Fruit fly (Drosophila melanogaster): ENCODE measurements around the gene CG32024.
A peak's percentile ranks its signal among the peaks of the same experiment; 100 is the strongest.

The CG32024 gene

dm6 chr3L:8842359-8842758, 35.0 kb downstream of the CG32024 start:
- TF ChIP-seq chinmo (GFP tag; IDR thresholded peaks at IDR 0.05; ENCODE audit: partially characterized antibody) (peak; percentile 38; the same call in 1 of the 4 replicates), NC2α (GFP tag; optimal IDR thresholded peaks at IDR 0.05) (no peak), Med (GFP tag) (peak; percentile 71), onecut (GFP tag; IDR thresholded peaks at IDR 0.05) (peak; percentile 69)

dm6 chr3L:8849817-8850216, 42.4 kb downstream of the CG32024 start:
- TF ChIP-seq hb (GFP tag; IDR thresholded peaks at IDR 0.05; ENCODE audit: partially characterized antibody) = 0 out of 3 replicates have a peak, but pooled peaks have one; percentile 42
- no peak for TF ChIP-seq Blimp-1 (GFP tag; optimal IDR thresholded peaks at IDR 0.05)
- TF ChIP-seq Hey (tag; optimal IDR thresholded peaks at IDR 0.05) = no peak
- TF ChIP-seq ind (GFP tag; optimal IDR thresholded peaks at IDR 0.05) = no peak
- TF ChIP-seq fd64A (GFP tag; optimal IDR thresholded peaks at IDR 0.05) = peak; percentile 37
- no peak for TF ChIP-seq Taf1 (GFP tag; IDR thresholded peaks at IDR 0.05)
- TF ChIP-seq Hr78 (GFP tag; optimal IDR thresholded peaks at IDR 0.05) = peak in 1 of 2 experiments; percentile 96
- no peak for TF ChIP-seq CG13296 (GFP tag; optimal IDR thresholded peaks at IDR 0.05)
- no peak for TF ChIP-seq CG3995 (GFP tag; optimal IDR thresholded peaks at IDR 0.05)
- no peak for TF ChIP-seq CG17328 (GFP tag; IDR thresholded peaks at IDR 0.05)
- TF ChIP-seq Dll (GFP tag; IDR thresholded peaks at IDR 0.05; ENCODE audit: partially characterized antibody) = no peak
- peak; percentile 5 for TF ChIP-seq twi (tag; optimal IDR thresholded peaks at IDR 0.05)

- TF ChIP-seq pum (GFP tag; optimal IDR thresholded peaks at IDR 0.05) = no peak
- TF ChIP-seq CG11504 (tag; optimal IDR thresholded peaks at IDR 0.05) = peak; percentile 92
- TF ChIP-seq gsb (GFP tag; IDR thresholded peaks at IDR 0.05) = no peak
- 0 out of 3 replicates have a peak, but pooled peaks have one; percentile 4 for TF ChIP-seq zfh1 (GFP tag; IDR thresholded peaks at IDR 0.05)
- 0 out of 2 replicates have a peak, but pooled peaks have one; percentile 6 for TF ChIP-seq Rfx (GFP tag; IDR thresholded peaks at IDR 0.05)
- peak; percentile 36; the same call in 2 of the 3 replicates for TF ChIP-seq row (GFP tag; IDR thresholded peaks at IDR 0.05)
- TF ChIP-seq CG17186 (GFP tag; optimal IDR thresholded peaks at IDR 0.05) = no peak
- peak; percentile 40 for TF ChIP-seq grn (GFP tag; optimal IDR thresholded peaks at IDR 0.05)
- TF ChIP-seq Pdp1 (GFP tag; optimal IDR thresholded peaks at IDR 0.05) = peak in 1 of 2 experiments; percentile 25
- peak; percentile 88 for TF ChIP-seq Sry-β (GFP tag; optimal IDR thresholded peaks at IDR 0.05)
- peak; percentile 16 for TF ChIP-seq sens (GFP tag)
- peak; percentile 30; the same call in 1 of the 3 replicates for TF ChIP-seq CG6791 (GFP tag; IDR thresholded peaks at IDR 0.05; ENCODE audit: partially characterized antibody)
Observed at dm6 chr3L:8850784-8851704, 43.6 kb downstream of the CG32024 start.

dm6 chr3L:8851950-8852349, 44.5 kb downstream of the CG32024 start:
- TF ChIP-seq ash1 (GFP tag; optimal IDR thresholded peaks at IDR 0.05) = no peak
- TF ChIP-seq D (optimal IDR thresholded peaks at IDR 0.05) = no peak
- no peak for TF ChIP-seq D (GFP tag; optimal IDR thresholded peaks at IDR 0.05)
- no peak for TF ChIP-seq slp2 (GFP tag; optimal IDR thresholded peaks at IDR 0.05)
- TF ChIP-seq amos (GFP tag; IDR thresholded peaks at IDR 0.05; ENCODE audit: partially characterized antibody) = no peak
- TF ChIP-seq Elba2 (GFP tag; optimal IDR thresholded peaks at IDR 0.05) = no peak
- peak; percentile 44 for TF ChIP-seq sens (GFP tag)
- TF ChIP-seq CG10543 (GFP tag; optimal IDR thresholded peaks at IDR 0.05) = no peak
- no peak for TF ChIP-seq CG4820 (GFP tag; optimal IDR thresholded peaks at IDR 0.05)
- no peak for TF ChIP-seq sim (GFP tag; IDR thresholded peaks at IDR 0.05)
- no peak for TF ChIP-seq MTF-1 (GFP tag; optimal IDR thresholded peaks at IDR 0.05; ENCODE audit: borderline replicate concordance)
- TF ChIP-seq CG7372 (GFP tag; IDR thresholded peaks at IDR 0.05) = no peak
- TF ChIP-seq mam (GFP tag; optimal IDR thresholded peaks at IDR 0.05) = no peak
- TF ChIP-seq cg (GFP tag; optimal IDR thresholded peaks at IDR 0.05) = no peak
- TF ChIP-seq CG10431 (GFP tag; optimal IDR thresholded peaks at IDR 0.05) = no peak
- no peak for TF ChIP-seq Oaz (GFP tag; IDR thresholded peaks at IDR 0.05)
- no peak for TF ChIP-seq maf-S (GFP tag; optimal IDR thresholded peaks at IDR 0.05)
- peak; percentile 10 for TF ChIP-seq oc (tag; optimal IDR thresholded peaks at IDR 0.05)

All from whole organism, embryonic.